Worm (Caenorhabditis elegans): ENCODE data around the gene ttr-46.

Gene ttr-46

ce11 chrV:9943039-9943438 lies 8.0 kb upstream of the ttr-46 start, which contains the start of gene fipr-12:
fipr-12 (plus strand) TSS chrV:9943339.
- TF ChIP-seq snpc-4 (tag; optimal IDR thresholded peaks at IDR 0.05) (no peak), unc-130 (tag; optimal IDR thresholded peaks at IDR 0.05) (no peak), pag-3 (tag; optimal IDR thresholded peaks at IDR 0.05; ENCODE audit: borderline replicate concordance, insufficient read depth) (no peak), sptf-1 (tag; optimal IDR thresholded peaks at IDR 0.05) (no peak), lin-13 (GFP tag; optimal IDR thresholded peaks at IDR 0.05) (no peak), alr-1 (tag; optimal IDR thresholded peaks at IDR 0.05; ENCODE audit: borderline replicate concordance) (no peak), nhr-11 (tag; optimal IDR thresholded peaks at IDR 0.05) (no peak), mep-1 (tag; optimal IDR thresholded peaks at IDR 0.05) (no peak), nhr-12 (tag; optimal IDR thresholded peaks at IDR 0.05) (no peak), isw-1 (GFP tag; IDR thresholded peaks at IDR 0.05) (no peak), ceh-63 (GFP tag; optimal IDR thresholded peaks at IDR 0.05) (no peak), swsn-7 (tag; optimal IDR thresholded peaks at IDR 0.05) (no peak), lir-3 (tag; optimal IDR thresholded peaks at IDR 0.05; ENCODE audit: poor library complexity) (no peak), hlh-4 (tag; optimal IDR thresholded peaks at IDR 0.05) (no peak), lin-15B (tag; optimal IDR thresholded peaks at IDR 0.05) (no peak), ceh-88 (GFP tag; IDR thresholded peaks at IDR 0.05) (no peak), nhr-71 (tag; optimal IDR thresholded peaks at IDR 0.05) (no peak)

- no peak for TF ChIP-seq ceh-88 (GFP tag; IDR thresholded peaks at IDR 0.05)
Measured at ce11 chrV:9944093-9944492, 6.9 kb upstream of the ttr-46 start, which contains the start of gene sre-28. sre-28 (plus strand) TSS chrV:9944393.

- TF ChIP-seq swsn-7 (tag; optimal IDR thresholded peaks at IDR 0.05), result no peak
- TF ChIP-seq pax-3 (tag; optimal IDR thresholded peaks at IDR 0.05), result no peak
- TF ChIP-seq ets-5 (GFP tag; IDR thresholded peaks at IDR 0.05), result no peak
- TF ChIP-seq lin-14 (GFP tag; optimal IDR thresholded peaks at IDR 0.05), result no peak
- TF ChIP-seq dsc-1 (tag; optimal IDR thresholded peaks at IDR 0.05), result no peak
- no peak for TF ChIP-seq jun-1 (tag; optimal IDR thresholded peaks at IDR 0.05)
- no peak for TF ChIP-seq nhr-77 (tag; optimal IDR thresholded peaks at IDR 0.05)
- no peak for TF ChIP-seq fkh-4 (tag; optimal IDR thresholded peaks at IDR 0.05; ENCODE audit: borderline replicate concordance)
- no peak for TF ChIP-seq C34B4.2 (tag; optimal IDR thresholded peaks at IDR 0.05)
- no peak for TF ChIP-seq egl-13 (tag; optimal IDR thresholded peaks at IDR 0.05)
- no peak for TF ChIP-seq hpl-2 (GFP tag; optimal IDR thresholded peaks at IDR 0.05)
- TF ChIP-seq nhr-28 (tag; optimal IDR thresholded peaks at IDR 0.05), result no peak
- no peak for TF ChIP-seq nhr-11 (tag; optimal IDR thresholded peaks at IDR 0.05)
- no peak for TF ChIP-seq mdl-1 (tag; optimal IDR thresholded peaks at IDR 0.05)
- no peak for TF ChIP-seq sox-4 (tag; optimal IDR thresholded peaks at IDR 0.05)
- no peak for TF ChIP-seq pag-3 (tag; optimal IDR thresholded peaks at IDR 0.05; ENCODE audit: borderline replicate concordance, insufficient read depth)
- TF ChIP-seq elt-2 (tag; optimal IDR thresholded peaks at IDR 0.05), result no peak
- TF ChIP-seq lsy-2 (tag; optimal IDR thresholded peaks at IDR 0.05), result no peak
- TF ChIP-seq nhr-19 (GFP tag; conservative IDR thresholded peaks at IDR 0.05), result no peak
Measured at ce11 chrV:9948840-9949239, 2.2 kb upstream of the ttr-46 start, which contains the start of gene nlp-58. nlp-58 (minus strand) TSS chrV:9948940.

ce11 chrV:9952396-9952795 lies 1.4 kb downstream of the ttr-46 start, which contains the start of gene mam-5:
mam-5 (plus strand) TSS chrV:9952699.
- peak; percentile 53 for TF ChIP-seq blmp-1 (tag; optimal IDR thresholded peaks at IDR 0.05)
- TF ChIP-seq efl-1 (optimal IDR thresholded peaks at IDR 0.05), result no peak
- TF ChIP-seq efl-1 (GFP tag; optimal IDR thresholded peaks at IDR 0.05 in 1 of 2), result peak in 1 of 2 experiments; percentile 24
- no peak for TF ChIP-seq hpl-2 (GFP tag; optimal IDR thresholded peaks at IDR 0.05)

ce11 chrV:9958231-9958630 lies 7.2 kb downstream of the ttr-46 start, which contains the start of gene anmt-3:
anmt-3 (minus strand) TSS chrV:9958331.
- no peak for TF ChIP-seq efl-1 (optimal IDR thresholded peaks at IDR 0.05)
- peak in 1 of 2 experiments; percentile 25 for TF ChIP-seq efl-1 (GFP tag; optimal IDR thresholded peaks at IDR 0.05 in 1 of 2)
- TF ChIP-seq lin-14 (GFP tag; optimal IDR thresholded peaks at IDR 0.05), result no peak
